Worm (Caenorhabditis elegans) whole organism, early embryonic: ENCODE results near the gene rpl-5.

ENCODE experiments used
- ama-1 ChIP-seq: fragments of 150-350 bp; optimal IDR thresholded peaks from 2 replicates; lab custom pipeline; 2014
- ceh-13 ChIP-seq: fragments of 200-800 bp; sonication (Bioruptor generic); optimal IDR thresholded peaks from 2 replicates; lab custom pipeline; 2018; ENCODE audit warnings: mild to moderate bottlenecking, missing genetic modification characterization, missing compliant biosample characterization
- ets-7 ChIP-seq: sonication (generic microtip); optimal IDR thresholded peaks from 2 replicates; lab custom pipeline; 2016; ENCODE audit warnings: missing genotype, missing genetic modification characterization, missing compliant biosample characterization
- flt-1 ChIP-seq: fragments of 200-800 bp; sonication (Bioruptor generic); IDR thresholded peaks from 2 replicates; pipeline ENCODE4 v1.3.6; 2022; ENCODE audit warnings: missing genetic modification characterization, missing compliant biosample characterization
- hmbx-1 ChIP-seq: sonication (generic microtip); optimal IDR thresholded peaks from 2 replicates; lab custom pipeline; 2016; ENCODE audit warnings: mild to moderate bottlenecking, missing genetic modification characterization, missing compliant biosample characterization
- hnd-1 ChIP-seq: sonication (generic microtip); optimal IDR thresholded peaks from 2 replicates; lab custom pipeline; 2016; ENCODE audit warnings: missing genetic modification characterization, missing compliant biosample characterization
- pes-1 ChIP-seq: fragments of 200-800 bp; sonication (Bioruptor generic); IDR thresholded peaks from 2 replicates; pipeline ENCODE4 v1.3.6; 2022; ENCODE audit warnings: missing genetic modification reagents, missing genetic modification characterization, missing compliant biosample characterization
- sea-1 ChIP-seq: fragments of 200-800 bp; sonication (Bioruptor generic); conservative IDR thresholded peaks from 2 replicates; pipeline ENCODE4 v1.3.6; 2022; ENCODE audit warnings: missing genetic modification characterization, missing compliant biosample characterization
- tbx-37 ChIP-seq: fragments of 200-800 bp; sonication (Bioruptor generic); conservative IDR thresholded peaks from 2 replicates; pipeline ENCODE4 v1.3.6; 2022; ENCODE audit warnings: missing genetic modification reagents, missing genetic modification characterization, missing compliant biosample characterization
- tra-4 ChIP-seq: sonication (generic microtip); optimal IDR thresholded peaks from 2 replicates; lab custom pipeline; 2017; ENCODE audit warnings: missing genetic modification characterization, missing compliant biosample characterization

DNA sequence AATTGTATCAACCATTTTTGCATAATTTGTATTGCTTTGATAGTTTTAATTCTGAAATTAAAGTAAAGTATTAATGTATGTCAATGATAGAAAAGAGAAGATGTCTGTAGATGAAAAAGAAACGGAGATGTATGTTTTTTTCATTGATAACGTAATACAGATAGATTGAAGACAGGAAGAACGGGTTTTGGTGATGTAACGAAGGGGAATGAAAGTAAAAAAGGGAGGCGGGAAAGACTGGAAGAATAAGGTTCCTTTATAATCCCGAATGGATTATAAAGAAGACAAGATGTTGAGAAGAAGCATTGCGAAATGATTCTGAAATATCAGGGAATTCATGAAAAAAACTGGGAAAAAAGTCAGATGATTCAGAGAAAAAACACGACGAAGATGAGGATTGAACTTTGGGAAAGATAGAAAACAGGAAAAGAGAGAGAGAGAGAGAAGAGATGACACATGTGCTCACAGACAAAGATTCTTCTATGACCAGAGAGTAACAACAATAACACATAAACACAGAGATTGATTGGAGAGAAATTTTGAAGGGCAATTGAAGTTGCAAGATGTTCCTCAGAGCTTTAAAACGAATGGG lies 15.4 kb downstream of the rpl-5 start, which contains the start of gene F54C9.11:
- TF ChIP-seq hmbx-1 (tag; lab: Kevin White, UChicago) (no peak), ceh-13 (no peak), ama-1 (no peak), hnd-1 (tag; lab: Kevin White, UChicago) (no peak), ets-7 (tag; lab: Kevin White, UChicago) (no peak), tbx-37 (GFP tag; lab: Robert Waterston, UW) (no peak), pes-1 (GFP tag; lab: Robert Waterston, UW) (no peak), tra-4 (tag; lab: Kevin White, UChicago) (no peak), sea-1 (GFP tag; lab: Robert Waterston, UW) (no peak), flt-1 (no peak)
